Worm (Caenorhabditis elegans): ENCODE measurements around the gene sre-12.

ce11 chrV:7017059-7017458 is 38.1 kb upstream of the sre-12 start, which contains the start of gene srsx-32:
- no peak for TF ChIP-seq pha-4 (tag; optimal IDR thresholded peaks at IDR 0.05)
- no peak for TF ChIP-seq atf-7 (tag; optimal IDR thresholded peaks at IDR 0.05)
- TF ChIP-seq F37B4.10 (GFP tag; IDR thresholded peaks at IDR 0.05): no peak
- no peak for TF ChIP-seq ceh-79 (tag; optimal IDR thresholded peaks at IDR 0.05)
